Fruit fly (Drosophila melanogaster): ENCODE measurements around the gene CG12684.

CG12684 gene

dm6 chrX:4589951-4590771 lies 18.4 kb upstream of the CG12684 start (continued):
- TF ChIP-seq CG3726 (GFP tag; IDR thresholded peaks at IDR 0.05) (peak; percentile 93), stc (GFP tag; IDR thresholded peaks at IDR 0.05) (peak; percentile 73), Nf-YB (GFP tag; optimal IDR thresholded peaks at IDR 0.05) (peak; percentile 96), cwo (GFP tag; optimal IDR thresholded peaks at IDR 0.05) (peak; percentile 68), zen (tag; optimal IDR thresholded peaks at IDR 0.05) (peak; percentile 50), Scr (GFP tag; IDR thresholded peaks at IDR 0.05; ENCODE audit: partially characterized antibody) (no peak), Xrp1 (GFP tag; IDR thresholded peaks at IDR 0.05) (peak; percentile 92), CG10979 (tag; optimal IDR thresholded peaks at IDR 0.05) (peak; percentile 79), CG9876 (GFP tag; optimal IDR thresholded peaks at IDR 0.05) (peak; percentile 28), HLH54F (GFP tag; optimal IDR thresholded peaks at IDR 0.05) (peak; percentile 12), CG2202 (tag; optimal IDR thresholded peaks at IDR 0.05) (peak; percentile 50), CG4730 (GFP tag; IDR thresholded peaks at IDR 0.05) (peak; percentile 87), vvl (GFP tag; IDR thresholded peaks at IDR 0.05) (peak; percentile 96), zf30C (GFP tag; optimal IDR thresholded peaks at IDR 0.05) (peak; percentile 81), pzg (GFP tag; optimal IDR thresholded peaks at IDR 0.05) (peak; percentile 5), CG3281 (GFP tag; optimal IDR thresholded peaks at IDR 0.05) (peak; percentile 49), CG2116 (GFP tag; optimal IDR thresholded peaks at IDR 0.05) (peak; percentile 21), Atf6 (GFP tag; IDR thresholded peaks at IDR 0.05) (peak; percentile 81), CG6854 (GFP tag; optimal IDR thresholded peaks at IDR 0.05) (peak; percentile 48), B-H2 (GFP tag; optimal IDR thresholded peaks at IDR 0.05) (no peak), cg (GFP tag; optimal IDR thresholded peaks at IDR 0.05) (peak; percentile 96), toy (GFP tag; IDR thresholded peaks at IDR 0.05) (peak; percentile 56; the same call in 1 of the 2 replicates), CG10267 (tag; optimal IDR thresholded peaks at IDR 0.05) (peak; percentile 24), dmrt99B (tag; optimal IDR thresholded peaks at IDR 0.05) (peak; percentile 68), nerfin-1 (tag; optimal IDR thresholded peaks at IDR 0.05) (peak; percentile 51), CG8388 (GFP tag; optimal IDR thresholded peaks at IDR 0.05) (peak; percentile 73), da (GFP tag; optimal IDR thresholded peaks at IDR 0.05) (no peak), gcm (GFP tag; optimal IDR thresholded peaks at IDR 0.05) (peak; percentile 26)

- TF ChIP-seq CG11456 (GFP tag; IDR thresholded peaks at IDR 0.05) (no peak), Atf6 (GFP tag; IDR thresholded peaks at IDR 0.05) (no peak), bigmax (GFP tag; optimal IDR thresholded peaks at IDR 0.05) (no peak), Fer1 (GFP tag; optimal IDR thresholded peaks at IDR 0.05) (no peak), Pdp1 (GFP tag; optimal IDR thresholded peaks at IDR 0.05) (peak in 1 of 2 experiments; percentile 42), Dip2 (GFP tag; IDR thresholded peaks at IDR 0.05) (no peak), CG10565 (GFP tag; optimal IDR thresholded peaks at IDR 0.05) (no peak), CG8281 (tag; optimal IDR thresholded peaks at IDR 0.05) (no peak), CG18476 (GFP tag; optimal IDR thresholded peaks at IDR 0.05) (no peak), CG7928 (GFP tag; optimal IDR thresholded peaks at IDR 0.05) (no peak), CG9215 (GFP tag; IDR thresholded peaks at IDR 0.05) (no peak), jing (GFP tag; optimal IDR thresholded peaks at IDR 0.05) (no peak), CG17802 (tag; optimal IDR thresholded peaks at IDR 0.05) (no peak), Sox102F (GFP tag; optimal IDR thresholded peaks at IDR 0.05) (no peak), zfh1 (GFP tag; IDR thresholded peaks at IDR 0.05) (no peak), gcm (GFP tag; optimal IDR thresholded peaks at IDR 0.05) (peak; percentile 83), bowl (GFP tag; IDR thresholded peaks at IDR 0.05) (no peak), CG14014 (GFP tag; IDR thresholded peaks at IDR 0.05) (no peak), CG34224 (GFP tag; IDR thresholded peaks at IDR 0.05; ENCODE audit: partially characterized antibody) (no peak), Nf-YB (GFP tag; optimal IDR thresholded peaks at IDR 0.05) (peak; percentile 71)
These were observed 17.3 kb upstream of the CG12684 start for dm6 chrX:4588981-4589380.

Measured in whole organism, embryonic.